Worm (Caenorhabditis elegans): Measurements from ENCODE around the gene gst-39.

DNA sequence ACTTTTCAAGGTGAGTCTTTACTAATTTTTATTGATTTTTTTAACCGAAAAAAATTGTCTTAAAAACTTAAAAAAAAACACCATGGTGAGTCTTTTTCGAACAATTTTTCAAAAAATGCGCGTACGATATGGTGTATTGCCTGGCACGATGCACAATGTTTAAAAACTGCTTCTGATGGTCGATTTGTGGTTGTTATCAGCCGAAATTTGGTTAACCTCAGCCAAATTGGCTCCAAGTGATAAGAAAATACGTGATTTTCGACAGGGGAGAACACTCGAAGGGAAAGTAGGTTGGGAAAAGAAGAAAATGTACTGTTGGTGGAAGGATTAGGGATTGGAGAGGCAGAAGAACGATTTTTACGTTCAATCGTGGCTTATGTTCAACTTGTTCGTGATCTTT is 35.8 kb upstream of the gst-39 start:
- TF ChIP-seq pha-4 (tag; optimal IDR thresholded peaks at IDR 0.05) (no peak), ceh-31 (tag; optimal IDR thresholded peaks at IDR 0.05) (no peak), dmd-4 (tag; optimal IDR thresholded peaks at IDR 0.05; ENCODE audit: borderline replicate concordance) (no peak), pqm-1 (tag; optimal IDR thresholded peaks at IDR 0.05) (no peak), K09A11.1 (tag; optimal IDR thresholded peaks at IDR 0.05; ENCODE audit: insufficient read depth) (no peak), elt-2 (tag; optimal IDR thresholded peaks at IDR 0.05) (peak; percentile 67), ceh-34 (tag; optimal IDR thresholded peaks at IDR 0.05) (no peak), unc-86 (tag; optimal IDR thresholded peaks at IDR 0.05) (no peak)
